Fruit fly (Drosophila melanogaster): Measurements from ENCODE around the gene a10.

- TF ChIP-seq h (GFP tag; optimal IDR thresholded peaks at IDR 0.05) = no peak
- TF ChIP-seq Vsx2 (GFP tag; optimal IDR thresholded peaks at IDR 0.05; ENCODE audit: partially characterized antibody) = no peak
- no peak for TF ChIP-seq brk (GFP tag; optimal IDR thresholded peaks at IDR 0.05)
- TF ChIP-seq lola (GFP tag; optimal IDR thresholded peaks at IDR 0.05) = no peak
Observed at dm6 chr3L:17055467-17055877, 31.9 kb upstream of the a10 start, which contains the start of gene CG7724.

Measured in whole organism, wandering third instar larva.